Fruit fly (Drosophila melanogaster): ENCODE measurements around the gene ND-13B.

dm6 chr3L:10696635-10697412 lies 2.9 kb upstream of the ND-13B start, which contains the start of gene NijA:
- no peak for TF ChIP-seq ovo (GFP tag; optimal IDR thresholded peaks at IDR 0.05)
- TF ChIP-seq CG12768 (GFP tag; optimal IDR thresholded peaks at IDR 0.05): no peak
- peak; percentile 70 for TF ChIP-seq CG7101 (tag; optimal IDR thresholded peaks at IDR 0.05)
- peak; percentile 81 for TF ChIP-seq CG33017 (tag; optimal IDR thresholded peaks at IDR 0.05)
- no peak for TF ChIP-seq toe (GFP tag; optimal IDR thresholded peaks at IDR 0.05)
- no peak for TF ChIP-seq bab1 (GFP tag; optimal IDR thresholded peaks at IDR 0.05)
- peak; percentile 2 for TF ChIP-seq Mnt (GFP tag; optimal IDR thresholded peaks at IDR 0.05)
- no peak for TF ChIP-seq kay (GFP tag; ENCODE audit: borderline replicate concordance)
- no peak for TF ChIP-seq CG5204 (GFP tag; optimal IDR thresholded peaks at IDR 0.05)
